Worm (Caenorhabditis elegans) whole organism, late embryonic: ENCODE measurements around the gene D1044.4.

Source experiments
- C08G9.2 ChIP-seq: sonication (generic microtip); optimal IDR thresholded peaks from 2 replicates; lab custom pipeline; 2016; ENCODE audit warnings: mild to moderate bottlenecking, missing genetic modification characterization, moderate library complexity, missing compliant biosample characterization
- C38D4.7 ChIP-seq: fragments of 200-800 bp; sonication (Bioruptor generic); optimal IDR thresholded peaks from 2 replicates; lab custom pipeline; 2018; ENCODE audit warnings: mild to moderate bottlenecking, missing genetic modification characterization, moderate library complexity, missing compliant biosample characterization
- F13H6.1 ChIP-seq: sonication (generic microtip); optimal IDR thresholded peaks from 2 replicates; lab custom pipeline; 2016; ENCODE audit warnings: missing genetic modification characterization, missing compliant biosample characterization
- K02D7.2 ChIP-seq: sonication (generic microtip); optimal IDR thresholded peaks from 2 replicates; lab custom pipeline; 2017; ENCODE audit warnings: mild to moderate bottlenecking, missing genetic modification characterization, missing compliant biosample characterization
- K09A11.1 ChIP-seq: sonication (generic microtip); optimal IDR thresholded peaks from 2 replicates; lab custom pipeline; 2017; ENCODE audit warnings: antibody characterized with exemption, mild to moderate bottlenecking, missing genetic modification characterization, missing compliant biosample characterization; ENCODE audit not compliant: insufficient read depth
- T23F11.4 ChIP-seq: fragments of 200-800 bp; sonication (Bioruptor generic); optimal IDR thresholded peaks from 2 replicates; lab custom pipeline; 2018; ENCODE audit warnings: mild to moderate bottlenecking, missing genetic modification characterization, missing compliant biosample characterization
- ahr-1 ChIP-seq: sonication (generic microtip); optimal IDR thresholded peaks from 2 replicates; lab custom pipeline; 2016; ENCODE audit warnings: missing genetic modification characterization, missing compliant biosample characterization
- ceh-14 ChIP-seq: sonication (generic microtip); optimal IDR thresholded peaks from 2 replicates; lab custom pipeline; 2016; ENCODE audit warnings: missing genotype, missing genetic modification characterization, missing compliant biosample characterization
- ceh-2 ChIP-seq: sonication (generic microtip); optimal IDR thresholded peaks from 2 replicates; lab custom pipeline; 2016; ENCODE audit warnings: missing genotype, missing genetic modification characterization, missing compliant biosample characterization
- ceh-22 ChIP-seq: sonication (generic microtip); optimal IDR thresholded peaks from 2 replicates; lab custom pipeline; 2017; ENCODE audit warnings: missing biosample characterization, missing genetic modification characterization
- ceh-31 ChIP-seq: sonication (generic microtip); optimal IDR thresholded peaks from 2 replicates; lab custom pipeline; 2016; ENCODE audit warnings: missing genetic modification characterization, missing compliant biosample characterization
- ceh-45 ChIP-seq: fragments of 200-800 bp; sonication (Bioruptor generic); IDR thresholded peaks from 2 replicates; pipeline ENCODE4 v1.3.6; 2022; ENCODE audit warnings: missing genetic modification reagents, missing genetic modification characterization, missing compliant biosample characterization
- ceh-48 ChIP-seq: sonication (generic microtip); optimal IDR thresholded peaks from 2 replicates; lab custom pipeline; 2016; ENCODE audit warnings: missing genetic modification characterization, inconsistent platforms, missing compliant biosample characterization
- ceh-6 ChIP-seq: fragments of 200-800 bp; sonication (Bioruptor generic); optimal IDR thresholded peaks from 2 replicates; lab custom pipeline; 2018; ENCODE audit warnings: mild to moderate bottlenecking, missing genetic modification characterization, missing compliant biosample characterization
- che-1 ChIP-seq: sonication (generic microtip); optimal IDR thresholded peaks from 2 replicates; lab custom pipeline; 2016; ENCODE audit warnings: mild to moderate bottlenecking, missing genetic modification characterization, missing compliant biosample characterization
- dve-1 ChIP-seq: sonication (generic microtip); optimal IDR thresholded peaks from 2 replicates; lab custom pipeline; 2017; ENCODE audit warnings: antibody characterized with exemption, mild to moderate bottlenecking, missing genetic modification characterization, missing compliant biosample characterization
- elt-2 ChIP-seq: sonication (generic microtip); optimal IDR thresholded peaks from 2 replicates; lab custom pipeline; 2016; ENCODE audit warnings: missing genetic modification reagents, missing genetic modification characterization, missing compliant biosample characterization
- elt-4 ChIP-seq: sonication (generic microtip); optimal IDR thresholded peaks from 2 replicates; lab custom pipeline; 2016; ENCODE audit warnings: missing genetic modification characterization, missing compliant biosample characterization
- ets-4 ChIP-seq: sonication (generic microtip); optimal IDR thresholded peaks from 2 replicates; lab custom pipeline; 2016; ENCODE audit warnings: missing genetic modification characterization, missing compliant biosample characterization
- eyg-1 ChIP-seq: sonication (generic microtip); optimal IDR thresholded peaks from 2 replicates; lab custom pipeline; 2016; ENCODE audit warnings: missing genotype, missing genetic modification characterization, missing compliant biosample characterization
- fax-1 ChIP-seq: sonication (generic microtip); optimal IDR thresholded peaks from 2 replicates; lab custom pipeline; 2016; ENCODE audit warnings: missing genotype, missing genetic modification characterization, missing compliant biosample characterization
- fkh-10 ChIP-seq: fragments of 150-350 bp; optimal IDR thresholded peaks from 2 replicates; lab custom pipeline; 2014; ENCODE audit warnings: missing biosample characterization, missing genetic modification reagents, missing genetic modification characterization
- fkh-6 ChIP-seq: sonication (generic microtip); optimal IDR thresholded peaks from 2 replicates; lab custom pipeline; 2016; ENCODE audit warnings: missing genetic modification characterization, missing compliant biosample characterization
- hlh-30 ChIP-seq: sonication (generic microtip); optimal IDR thresholded peaks from 2 replicates; lab custom pipeline; 2017; ENCODE audit warnings: antibody characterized with exemption, missing genetic modification characterization, missing compliant biosample characterization; ENCODE audit not compliant: insufficient read depth
- hlh-6 ChIP-seq: sonication (generic microtip); optimal IDR thresholded peaks from 2 replicates; lab custom pipeline; 2016; ENCODE audit warnings: missing genotype, missing genetic modification characterization, missing compliant biosample characterization
- hlh-8 ChIP-seq: sonication (generic microtip); optimal IDR thresholded peaks from 2 replicates; lab custom pipeline; 2016; ENCODE audit warnings: missing genotype, missing genetic modification characterization, missing compliant biosample characterization
- lim-6 ChIP-seq: sonication (generic microtip); optimal IDR thresholded peaks from 2 replicates; lab custom pipeline; 2016; ENCODE audit warnings: missing genetic modification characterization, missing compliant biosample characterization
- lin-11 ChIP-seq: fragments of 200-800 bp; sonication (Bioruptor generic); optimal IDR thresholded peaks from 2 replicates; lab custom pipeline; 2018; ENCODE audit warnings: mild to moderate bottlenecking, missing genetic modification characterization, missing compliant biosample characterization
- mec-3 ChIP-seq: sonication (generic microtip); optimal IDR thresholded peaks from 2 replicates; lab custom pipeline; 2016; ENCODE audit warnings: borderline replicate concordance, missing genetic modification characterization, missing compliant biosample characterization
- nfya-1 ChIP-seq: sonication (generic microtip); optimal IDR thresholded peaks from 2 replicates; lab custom pipeline; 2017; ENCODE audit warnings: missing genetic modification characterization, mild to moderate bottlenecking, missing compliant biosample characterization, antibody characterized with exemption, moderate library complexity
- nhr-11 ChIP-seq: fragments of 150-350 bp; optimal IDR thresholded peaks from 2 replicates; lab custom pipeline; 2014; ENCODE audit warnings: missing biosample characterization, missing genetic modification characterization
- npax-4 ChIP-seq: sonication (generic microtip); optimal IDR thresholded peaks from 2 replicates; lab custom pipeline; 2016; ENCODE audit warnings: missing genetic modification characterization, missing compliant biosample characterization
- odd-2 ChIP-seq: sonication (generic microtip); optimal IDR thresholded peaks from 2 replicates; lab custom pipeline; 2017; ENCODE audit warnings: antibody characterized with exemption, mild to moderate bottlenecking, missing genetic modification characterization, missing compliant biosample characterization
- pag-3 ChIP-seq: sonication (generic microtip); optimal IDR thresholded peaks from 2 replicates; lab custom pipeline; 2016; ENCODE audit warnings: missing compliant biosample characterization, missing genetic modification characterization, borderline replicate concordance
- pat-9 ChIP-seq: fragments of 200-800 bp; sonication (Bioruptor generic); optimal IDR thresholded peaks from 2 replicates; lab custom pipeline; 2018; ENCODE audit warnings: mild to moderate bottlenecking, missing genetic modification characterization, moderate library complexity, missing compliant biosample characterization
- pax-1 ChIP-seq: fragments of 150-350 bp; optimal IDR thresholded peaks from 2 replicates; lab custom pipeline; 2014; ENCODE audit warnings: missing biosample characterization, missing genetic modification characterization
- pha-2 ChIP-seq: sonication (generic microtip); optimal IDR thresholded peaks from 2 replicates; lab custom pipeline; 2017; ENCODE audit warnings: mild to moderate bottlenecking, missing genetic modification characterization, missing compliant biosample characterization
- pha-4 ChIP-seq: fragments of 150-350 bp; optimal IDR thresholded peaks from 2 replicates; lab custom pipeline; 2018; ENCODE audit warnings: missing biosample characterization, missing genetic modification reagents, missing genetic modification characterization
- pqm-1 ChIP-seq: sonication (generic microtip); optimal IDR thresholded peaks from 2 replicates; lab custom pipeline; 2016; ENCODE audit warnings: missing genetic modification characterization, missing compliant biosample characterization
- pros-1 ChIP-seq: fragments of 150-350 bp; optimal IDR thresholded peaks from 2 replicates; lab custom pipeline; 2014; ENCODE audit warnings: missing biosample characterization, missing genetic modification reagents, missing genetic modification characterization
- ref-2 ChIP-seq: sonication (generic microtip); optimal IDR thresholded peaks from 2 replicates; lab custom pipeline; 2016; ENCODE audit warnings: missing genetic modification characterization, missing compliant biosample characterization
- sdc-2 ChIP-seq: sonication (generic microtip); optimal IDR thresholded peaks from 2 replicates; lab custom pipeline; 2016; ENCODE audit warnings: missing genotype, missing genetic modification characterization, missing compliant biosample characterization
- sox-2 ChIP-seq: fragments of 200-800 bp; sonication (Bioruptor generic); IDR thresholded peaks from 2 replicates; pipeline ENCODE4 v1.3.6; 2022; ENCODE audit warnings: missing genetic modification reagents, missing genetic modification characterization, missing compliant biosample characterization
- sox-4 ChIP-seq: sonication (generic microtip); optimal IDR thresholded peaks from 2 replicates; lab custom pipeline; 2017; ENCODE audit warnings: mild to moderate bottlenecking, missing genetic modification characterization, inconsistent platforms, missing compliant biosample characterization
- tbx-7 ChIP-seq: sonication (generic microtip); optimal IDR thresholded peaks from 2 replicates; lab custom pipeline; 2016; ENCODE audit warnings: missing genotype, missing genetic modification characterization, missing compliant biosample characterization
- ttx-3 ChIP-seq: sonication (generic microtip); optimal IDR thresholded peaks from 2 replicates; lab custom pipeline; 2016; ENCODE audit warnings: missing genetic modification reagents, missing genetic modification characterization, missing compliant biosample characterization
- unc-3 ChIP-seq, 2 experiments: fragments of 200-800 bp in 1 of 2; sonication (Bioruptor generic) in 1 of 2; sonication (generic microtip) in 1 of 2; conservative IDR thresholded peaks in 1 of 2; optimal IDR thresholded peaks in 1 of 2; 2 replicates each; pipeline versions ENCODE4 v1.3.6 to Lab custom; 2016 to 2022; ENCODE audit warnings: missing compliant biosample characterization in 2 of 2, missing genetic modification characterization in 2 of 2, missing genetic modification reagents in 1 of 2
- unc-55 ChIP-seq: sonication (generic microtip); optimal IDR thresholded peaks from 2 replicates; lab custom pipeline; 2017; ENCODE audit warnings: missing biosample characterization, missing genetic modification reagents, missing genetic modification characterization
- zip-5 ChIP-seq: sonication (generic microtip); optimal IDR thresholded peaks from 2 replicates; lab custom pipeline; 2016; ENCODE audit warnings: missing genetic modification characterization, missing compliant biosample characterization
- ztf-16 ChIP-seq: sonication (generic microtip); optimal IDR thresholded peaks from 2 replicates; lab custom pipeline; 2017; ENCODE audit warnings: missing genetic modification characterization, missing compliant biosample characterization

Gene D1044.4

ce11 chrIII:5554884-5555500 is 33.2 kb upstream of the D1044.4 start, which contains the start of the genes nmad-1 and hach-1 (continued):
- TF ChIP-seq elt-4 (tag; lab: Kevin White, UChicago) (no peak), ttx-3 (tag; lab: Kevin White, UChicago) (peak; percentile 95), fkh-6 (tag; lab: Kevin White, UChicago) (peak; percentile 84), unc-3 (GFP tag; conservative IDR thresholded peaks at IDR 0.05; lab: Robert Waterston, UW) (peak; percentile 83), unc-3 (tag; optimal IDR thresholded peaks at IDR 0.05; lab: Kevin White, UChicago) (peak; percentile 87), pag-3 (tag; lab: Kevin White, UChicago) (peak; percentile 64), pha-4 (tag; lab: Kevin White, UChicago) (no peak), ets-4 (tag; lab: Kevin White, UChicago) (peak; percentile 90), ceh-22 (tag; lab: Kevin White, UChicago) (no peak), K02D7.2 (tag; lab: Kevin White, UChicago) (peak; percentile 91), elt-2 (tag; lab: Kevin White, UChicago) (peak; percentile 98), nfya-1 (tag; lab: Kevin White, UChicago) (peak; percentile 87), fax-1 (tag; lab: Kevin White, UChicago) (peak; percentile 93), npax-4 (tag; lab: Kevin White, UChicago) (peak; percentile 89), C38D4.7 (GFP tag; lab: Kevin White, UChicago) (peak; percentile 89), dve-1 (tag; lab: Kevin White, UChicago) (no peak), pat-9 (peak; percentile 94), C08G9.2 (tag; lab: Kevin White, UChicago) (peak; percentile 75), ceh-45 (peak; percentile 75), pax-1 (tag; lab: Kevin White, UChicago) (peak; percentile 15), fkh-10 (GFP tag; lab: Kevin White, UChicago) (no peak), ceh-2 (tag; lab: Kevin White, UChicago) (peak; percentile 96), sdc-2 (tag; lab: Kevin White, UChicago) (peak; percentile 68), hlh-8 (peak; percentile 92), ahr-1 (tag; lab: Kevin White, UChicago) (peak; percentile 84), pqm-1 (tag; lab: Kevin White, UChicago) (peak; percentile 52), ztf-16 (tag; lab: Kevin White, UChicago) (peak; percentile 85), zip-5 (tag; lab: Kevin White, UChicago) (peak; percentile 90), lin-11 (tag; lab: Kevin White, UChicago) (peak; percentile 85), ceh-31 (peak; percentile 92), nhr-11 (no peak), ceh-48 (tag; lab: Kevin White, UChicago) (peak; percentile 67), K09A11.1 (tag; lab: Kevin White, UChicago) (peak; percentile 90), hlh-30 (tag; lab: Kevin White, UChicago) (no peak), ceh-6 (GFP tag; lab: Kevin White, UChicago) (peak; percentile 73), unc-55 (GFP tag; lab: Kevin White, UChicago) (no peak), che-1 (tag; lab: Kevin White, UChicago) (peak; percentile 89), ceh-14 (tag; lab: Kevin White, UChicago) (peak; percentile 98), eyg-1 (tag; lab: Kevin White, UChicago) (peak; percentile 93), F13H6.1 (tag; lab: Kevin White, UChicago) (peak; percentile 93), T23F11.4 (GFP tag; lab: Kevin White, UChicago) (peak; percentile 80), sox-4 (tag; lab: Kevin White, UChicago) (peak; percentile 95), odd-2 (tag; lab: Kevin White, UChicago) (peak; percentile 90), sox-2 (GFP tag; lab: Robert Waterston, UW) (peak; percentile 60; the same call in 1 of the 2 replicates), tbx-7 (peak; percentile 53), hlh-6 (tag; lab: Kevin White, UChicago) (peak; percentile 82), pros-1 (tag; lab: Kevin White, UChicago) (no peak), ref-2 (tag; lab: Kevin White, UChicago) (peak; percentile 89), mec-3 (tag; lab: Kevin White, UChicago) (peak; percentile 2), pha-2 (tag; lab: Kevin White, UChicago) (peak; percentile 91), lim-6 (peak; percentile 54)
